Worm (Caenorhabditis elegans): ENCODE results near the gene T25D3.4.

- TF ChIP-seq flt-1 (GFP tag; IDR thresholded peaks at IDR 0.05) (no peak), ama-1 (optimal IDR thresholded peaks at IDR 0.05) (no peak)
Measured at ce11 chrII:175868-176267, 28.8 kb downstream of the T25D3.4 start, which contains the start of gene T01D1.3.

All from whole organism, early embryonic.